Fruit fly (Drosophila melanogaster): ENCODE data around the gene eIF5B.

eIF5B gene

DNA sequence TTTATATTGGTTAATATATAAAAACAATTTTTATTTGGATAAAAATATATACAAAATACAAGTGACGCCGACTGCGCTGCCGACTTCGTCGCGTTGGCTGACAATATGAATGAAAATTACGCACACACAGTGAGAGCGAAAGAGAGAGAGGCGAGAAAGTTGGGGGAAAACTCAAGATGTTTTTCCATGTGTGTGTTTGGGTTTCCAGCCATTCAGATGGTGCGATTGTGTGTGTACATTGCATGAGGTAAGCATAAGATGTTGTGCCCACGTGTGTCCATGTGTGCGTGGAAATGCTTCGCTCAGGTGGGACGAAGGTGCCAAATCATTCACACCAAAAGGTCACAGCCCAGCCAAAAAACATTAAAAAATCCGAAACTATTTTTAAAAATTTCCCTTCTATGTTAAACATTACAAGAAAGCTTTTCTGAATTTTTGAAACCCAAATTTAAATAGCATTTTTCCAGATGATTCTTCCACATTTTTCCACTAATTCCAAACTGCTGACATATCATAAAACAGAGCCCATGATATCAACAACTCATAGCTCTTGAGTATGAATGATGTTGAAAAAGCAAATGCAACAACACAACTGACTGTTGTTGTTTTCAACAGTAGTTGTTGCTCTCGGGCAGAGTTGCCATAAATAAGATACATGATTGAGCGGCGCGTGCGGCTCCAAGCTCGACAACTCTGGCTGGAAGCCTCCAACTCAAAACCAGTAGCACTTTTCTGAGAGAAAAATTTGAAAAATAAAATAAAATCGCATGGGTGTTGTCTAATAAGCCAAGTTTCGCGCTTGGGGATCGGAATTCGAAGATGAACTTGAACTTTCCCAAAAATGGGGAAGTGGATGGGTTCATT, 41.2 kb downstream of the eIF5B start (continued):
- no peak for TF ChIP-seq pum (GFP tag; optimal IDR thresholded peaks at IDR 0.05)
- TF ChIP-seq dmrt99B (tag; optimal IDR thresholded peaks at IDR 0.05) = no peak
- TF ChIP-seq Hr78 (GFP tag; optimal IDR thresholded peaks at IDR 0.05) = peak in 1 of 2 experiments; percentile 8
- peak; percentile 21 for TF ChIP-seq Ssrp (tag; optimal IDR thresholded peaks at IDR 0.05)
- peak in 1 of 2 experiments; percentile 61 for TF ChIP-seq Pdp1 (GFP tag; optimal IDR thresholded peaks at IDR 0.05)
- TF ChIP-seq kni (GFP tag; optimal IDR thresholded peaks at IDR 0.05) = no peak
- no peak for TF ChIP-seq CG17186 (GFP tag; optimal IDR thresholded peaks at IDR 0.05)
- TF ChIP-seq CG1529 (GFP tag; optimal IDR thresholded peaks at IDR 0.05) = no peak
- TF ChIP-seq CG15514 (GFP tag; optimal IDR thresholded peaks at IDR 0.05) = no peak
- no peak for TF ChIP-seq CG7357 (GFP tag; IDR thresholded peaks at IDR 0.05)
- no peak for TF ChIP-seq CG34224 (GFP tag; IDR thresholded peaks at IDR 0.05; ENCODE audit: partially characterized antibody)
- TF ChIP-seq sna (GFP tag; IDR thresholded peaks at IDR 0.05; ENCODE audit: partially characterized antibody) = no peak
- no peak for TF ChIP-seq MESR4 (GFP tag; optimal IDR thresholded peaks at IDR 0.05)
- TF ChIP-seq lola (GFP tag; optimal IDR thresholded peaks at IDR 0.05) = peak in 1 of 3 experiments; percentile 40
- TF ChIP-seq CG1792 (GFP tag; optimal IDR thresholded peaks at IDR 0.05) = no peak
- TF ChIP-seq Opbp (GFP tag; IDR thresholded peaks at IDR 0.05; ENCODE audit: partially characterized antibody) = 0 out of 3 replicates have a peak, but pooled peaks have one; percentile 19
- TF ChIP-seq HmgZ (tag; optimal IDR thresholded peaks at IDR 0.05) = no peak
- TF ChIP-seq Awh (GFP tag; IDR thresholded peaks at IDR 0.05) = no peak
- no peak for TF ChIP-seq Fer3 (tag; optimal IDR thresholded peaks at IDR 0.05)
- TF ChIP-seq CG18262 (tag; optimal IDR thresholded peaks at IDR 0.05) = peak; percentile 20
- no peak for TF ChIP-seq CG10462 (GFP tag; optimal IDR thresholded peaks at IDR 0.05)
- peak; percentile 28 for TF ChIP-seq nmo (GFP tag; optimal IDR thresholded peaks at IDR 0.05)
- no peak for TF ChIP-seq sima (GFP tag; optimal IDR thresholded peaks at IDR 0.05)
- no peak for TF ChIP-seq Dref (GFP tag; IDR thresholded peaks at IDR 0.05)
- peak; percentile 87 for TF ChIP-seq pros (GFP tag; optimal IDR thresholded peaks at IDR 0.05)
- TF ChIP-seq sens (GFP tag) = peak; percentile 76
- TF ChIP-seq CG14667 (GFP tag; IDR thresholded peaks at IDR 0.05) = no peak
- no peak for TF ChIP-seq Poxn (GFP tag; IDR thresholded peaks at IDR 0.05)
- TF ChIP-seq ken (GFP tag; IDR thresholded peaks at IDR 0.05) = 0 out of 3 replicates have a peak, but pooled peaks have one; percentile 22
- TF ChIP-seq sim (GFP tag; IDR thresholded peaks at IDR 0.05) = no peak
- TF ChIP-seq CG14014 (GFP tag; IDR thresholded peaks at IDR 0.05) = no peak
- TF ChIP-seq CG10431 (GFP tag; optimal IDR thresholded peaks at IDR 0.05) = peak; percentile 5
- no peak for TF ChIP-seq zen (tag; optimal IDR thresholded peaks at IDR 0.05)
- TF ChIP-seq wor (GFP tag; IDR thresholded peaks at IDR 0.05) = no peak
- peak; percentile 20 for TF ChIP-seq CG9727 (GFP tag; optimal IDR thresholded peaks at IDR 0.05)
- peak in 1 of 2 experiments; percentile 51 for TF ChIP-seq Trl (optimal IDR thresholded peaks at IDR 0.05)
- TF ChIP-seq Trl (GFP tag; optimal IDR thresholded peaks at IDR 0.05) = no peak
- TF ChIP-seq her (GFP tag; optimal IDR thresholded peaks at IDR 0.05) = no peak
- TF ChIP-seq Mes4 (GFP tag; optimal IDR thresholded peaks at IDR 0.05) = no peak
- peak; percentile 88 for TF ChIP-seq cg (GFP tag; optimal IDR thresholded peaks at IDR 0.05)
- peak; percentile 1 for TF ChIP-seq mam (GFP tag; optimal IDR thresholded peaks at IDR 0.05)
- 0 out of 2 replicates have a peak, but pooled peaks have one; percentile 29 for TF ChIP-seq CG14441 (GFP tag; IDR thresholded peaks at IDR 0.05)
- no peak for TF ChIP-seq dimm (GFP tag; IDR thresholded peaks at IDR 0.05)
- no peak for TF ChIP-seq Jarid2 (GFP tag; optimal IDR thresholded peaks at IDR 0.05)
- no peak for TF ChIP-seq dati (GFP tag; IDR thresholded peaks at IDR 0.05)
- TF ChIP-seq NFAT (GFP tag; IDR thresholded peaks at IDR 0.05) = no peak
- TF ChIP-seq CG31441 (GFP tag; IDR thresholded peaks at IDR 0.05) = 0 out of 2 replicates have a peak, but pooled peaks have one; percentile 12
- TF ChIP-seq bab2 (GFP tag; optimal IDR thresholded peaks at IDR 0.05) = no peak
- no peak for TF ChIP-seq HLH4C (GFP tag; IDR thresholded peaks at IDR 0.05; ENCODE audit: partially characterized antibody)
